Worm (Caenorhabditis elegans) whole organism, late embryonic: ENCODE data around the gene Y39E4B.13.

Source experiments
- C08G9.2 ChIP-seq: sonication (generic microtip); optimal IDR thresholded peaks from 2 replicates; lab custom pipeline; 2016; ENCODE audit warnings: mild to moderate bottlenecking, missing genetic modification characterization, moderate library complexity, missing compliant biosample characterization
- C38D4.7 ChIP-seq: fragments of 200-800 bp; sonication (Bioruptor generic); optimal IDR thresholded peaks from 2 replicates; lab custom pipeline; 2018; ENCODE audit warnings: mild to moderate bottlenecking, missing genetic modification characterization, moderate library complexity, missing compliant biosample characterization
- K02D7.2 ChIP-seq: sonication (generic microtip); optimal IDR thresholded peaks from 2 replicates; lab custom pipeline; 2017; ENCODE audit warnings: mild to moderate bottlenecking, missing genetic modification characterization, missing compliant biosample characterization
- K09A11.1 ChIP-seq: sonication (generic microtip); optimal IDR thresholded peaks from 2 replicates; lab custom pipeline; 2017; ENCODE audit warnings: antibody characterized with exemption, mild to moderate bottlenecking, missing genetic modification characterization, missing compliant biosample characterization; ENCODE audit not compliant: insufficient read depth
- T23F11.4 ChIP-seq: fragments of 200-800 bp; sonication (Bioruptor generic); optimal IDR thresholded peaks from 2 replicates; lab custom pipeline; 2018; ENCODE audit warnings: mild to moderate bottlenecking, missing genetic modification characterization, missing compliant biosample characterization
- Y22D7AL.16 ChIP-seq: sonication (generic microtip); optimal IDR thresholded peaks from 2 replicates; lab custom pipeline; 2016; ENCODE audit warnings: missing genetic modification characterization, missing compliant biosample characterization
- ahr-1 ChIP-seq: sonication (generic microtip); optimal IDR thresholded peaks from 2 replicates; lab custom pipeline; 2016; ENCODE audit warnings: missing genetic modification characterization, missing compliant biosample characterization
- ceh-14 ChIP-seq: sonication (generic microtip); optimal IDR thresholded peaks from 2 replicates; lab custom pipeline; 2016; ENCODE audit warnings: missing genotype, missing genetic modification characterization, missing compliant biosample characterization
- ceh-19 ChIP-seq: fragments of 200-800 bp; sonication (Bioruptor generic); optimal IDR thresholded peaks from 2 replicates; lab custom pipeline; 2018; ENCODE audit warnings: mild to moderate bottlenecking, missing genetic modification characterization, missing compliant biosample characterization
- ceh-30 ChIP-seq: fragments of 150-350 bp; optimal IDR thresholded peaks from 2 replicates; lab custom pipeline; 2014; ENCODE audit warnings: missing biosample characterization, missing genetic modification characterization
- ceh-45 ChIP-seq: fragments of 200-800 bp; sonication (Bioruptor generic); IDR thresholded peaks from 2 replicates; pipeline ENCODE4 v1.3.6; 2022; ENCODE audit warnings: missing genetic modification reagents, missing genetic modification characterization, missing compliant biosample characterization
- ceh-6 ChIP-seq: fragments of 200-800 bp; sonication (Bioruptor generic); optimal IDR thresholded peaks from 2 replicates; lab custom pipeline; 2018; ENCODE audit warnings: mild to moderate bottlenecking, missing genetic modification characterization, missing compliant biosample characterization
- ceh-9 ChIP-seq: sonication (generic microtip); optimal IDR thresholded peaks from 2 replicates; lab custom pipeline; 2016; ENCODE audit warnings: mild to moderate bottlenecking, missing genetic modification characterization, inconsistent platforms, missing compliant biosample characterization
- che-1 ChIP-seq: sonication (generic microtip); optimal IDR thresholded peaks from 2 replicates; lab custom pipeline; 2016; ENCODE audit warnings: mild to moderate bottlenecking, missing genetic modification characterization, missing compliant biosample characterization
- dmd-4 ChIP-seq: sonication (generic microtip); optimal IDR thresholded peaks from 2 replicates; lab custom pipeline; 2016; ENCODE audit warnings: borderline replicate concordance, missing genetic modification characterization, missing compliant biosample characterization
- dve-1 ChIP-seq: sonication (generic microtip); optimal IDR thresholded peaks from 2 replicates; lab custom pipeline; 2017; ENCODE audit warnings: antibody characterized with exemption, mild to moderate bottlenecking, missing genetic modification characterization, missing compliant biosample characterization
- elt-2 ChIP-seq: sonication (generic microtip); optimal IDR thresholded peaks from 2 replicates; lab custom pipeline; 2016; ENCODE audit warnings: missing genetic modification reagents, missing genetic modification characterization, missing compliant biosample characterization
- elt-4 ChIP-seq: sonication (generic microtip); optimal IDR thresholded peaks from 2 replicates; lab custom pipeline; 2016; ENCODE audit warnings: missing genetic modification characterization, missing compliant biosample characterization
- fax-1 ChIP-seq: sonication (generic microtip); optimal IDR thresholded peaks from 2 replicates; lab custom pipeline; 2016; ENCODE audit warnings: missing genotype, missing genetic modification characterization, missing compliant biosample characterization
- fkh-10 ChIP-seq: fragments of 150-350 bp; optimal IDR thresholded peaks from 2 replicates; lab custom pipeline; 2014; ENCODE audit warnings: missing biosample characterization, missing genetic modification reagents, missing genetic modification characterization
- hlh-30 ChIP-seq: sonication (generic microtip); optimal IDR thresholded peaks from 2 replicates; lab custom pipeline; 2017; ENCODE audit warnings: antibody characterized with exemption, missing genetic modification characterization, missing compliant biosample characterization; ENCODE audit not compliant: insufficient read depth
- lin-11 ChIP-seq: fragments of 200-800 bp; sonication (Bioruptor generic); optimal IDR thresholded peaks from 2 replicates; lab custom pipeline; 2018; ENCODE audit warnings: mild to moderate bottlenecking, missing genetic modification characterization, missing compliant biosample characterization
- madf-2 ChIP-seq: sonication (generic microtip); optimal IDR thresholded peaks from 2 replicates; lab custom pipeline; 2017; ENCODE audit warnings: missing genetic modification characterization, missing compliant biosample characterization
- nfya-1 ChIP-seq: sonication (generic microtip); optimal IDR thresholded peaks from 2 replicates; lab custom pipeline; 2017; ENCODE audit warnings: missing genetic modification characterization, mild to moderate bottlenecking, missing compliant biosample characterization, antibody characterized with exemption, moderate library complexity
- nhr-11 ChIP-seq: fragments of 150-350 bp; optimal IDR thresholded peaks from 2 replicates; lab custom pipeline; 2014; ENCODE audit warnings: missing biosample characterization, missing genetic modification characterization
- pat-9 ChIP-seq: fragments of 200-800 bp; sonication (Bioruptor generic); optimal IDR thresholded peaks from 2 replicates; lab custom pipeline; 2018; ENCODE audit warnings: mild to moderate bottlenecking, missing genetic modification characterization, moderate library complexity, missing compliant biosample characterization
- pha-4 ChIP-seq: fragments of 150-350 bp; optimal IDR thresholded peaks from 2 replicates; lab custom pipeline; 2018; ENCODE audit warnings: missing biosample characterization, missing genetic modification reagents, missing genetic modification characterization
- pqm-1 ChIP-seq: sonication (generic microtip); optimal IDR thresholded peaks from 2 replicates; lab custom pipeline; 2016; ENCODE audit warnings: missing genetic modification characterization, missing compliant biosample characterization
- pros-1 ChIP-seq: fragments of 150-350 bp; optimal IDR thresholded peaks from 2 replicates; lab custom pipeline; 2014; ENCODE audit warnings: missing biosample characterization, missing genetic modification reagents, missing genetic modification characterization
- ref-2 ChIP-seq: sonication (generic microtip); optimal IDR thresholded peaks from 2 replicates; lab custom pipeline; 2016; ENCODE audit warnings: missing genetic modification characterization, missing compliant biosample characterization
- rnt-1 ChIP-seq: sonication (generic microtip); optimal IDR thresholded peaks from 2 replicates; lab custom pipeline; 2016; ENCODE audit warnings: missing genetic modification characterization, missing compliant biosample characterization
- sdc-2 ChIP-seq: sonication (generic microtip); optimal IDR thresholded peaks from 2 replicates; lab custom pipeline; 2016; ENCODE audit warnings: missing genotype, missing genetic modification characterization, missing compliant biosample characterization
- sox-2 ChIP-seq: fragments of 200-800 bp; sonication (Bioruptor generic); IDR thresholded peaks from 2 replicates; pipeline ENCODE4 v1.3.6; 2022; ENCODE audit warnings: missing genetic modification reagents, missing genetic modification characterization, missing compliant biosample characterization
- syd-9 ChIP-seq: sonication (generic microtip); optimal IDR thresholded peaks from 2 replicates; lab custom pipeline; 2016; ENCODE audit warnings: mild to moderate bottlenecking, missing genetic modification characterization, moderate library complexity, missing compliant biosample characterization
- unc-86 ChIP-seq: sonication (generic microtip); optimal IDR thresholded peaks from 2 replicates; lab custom pipeline; 2016; ENCODE audit warnings: missing genetic modification characterization, missing compliant biosample characterization
- zip-5 ChIP-seq: sonication (generic microtip); optimal IDR thresholded peaks from 2 replicates; lab custom pipeline; 2016; ENCODE audit warnings: missing genetic modification characterization, missing compliant biosample characterization
- ztf-16 ChIP-seq: sonication (generic microtip); optimal IDR thresholded peaks from 2 replicates; lab custom pipeline; 2017; ENCODE audit warnings: missing genetic modification characterization, missing compliant biosample characterization

The Y39E4B.13 gene

DNA sequence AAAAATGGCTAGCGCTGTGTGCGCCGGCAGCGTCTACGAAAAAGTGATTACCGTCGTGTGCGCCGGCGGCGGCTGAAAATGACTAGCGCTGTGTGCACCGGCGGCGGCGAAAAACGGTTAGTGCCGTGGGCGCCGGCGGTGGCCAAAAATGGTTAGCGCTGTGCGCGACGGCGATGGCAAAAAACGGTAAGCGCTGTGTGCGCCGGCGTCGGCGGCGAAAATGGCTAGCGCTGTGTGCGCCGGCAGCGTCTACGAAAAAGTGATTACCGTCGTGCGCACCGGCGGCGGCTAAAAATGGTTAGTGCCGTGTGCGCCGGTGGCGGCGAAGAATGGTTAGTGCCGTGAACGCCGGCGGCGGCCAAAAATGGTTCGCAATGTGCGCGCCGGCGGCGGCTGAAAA lies 1.4 kb downstream of the Y39E4B.13 start:
- peak; percentile 24 for TF ChIP-seq K02D7.2 (tag; lab: Kevin White, UChicago)
- no peak for TF ChIP-seq dve-1 (tag; lab: Kevin White, UChicago)
- TF ChIP-seq, all 69 proteins: peak for 1

DNA sequence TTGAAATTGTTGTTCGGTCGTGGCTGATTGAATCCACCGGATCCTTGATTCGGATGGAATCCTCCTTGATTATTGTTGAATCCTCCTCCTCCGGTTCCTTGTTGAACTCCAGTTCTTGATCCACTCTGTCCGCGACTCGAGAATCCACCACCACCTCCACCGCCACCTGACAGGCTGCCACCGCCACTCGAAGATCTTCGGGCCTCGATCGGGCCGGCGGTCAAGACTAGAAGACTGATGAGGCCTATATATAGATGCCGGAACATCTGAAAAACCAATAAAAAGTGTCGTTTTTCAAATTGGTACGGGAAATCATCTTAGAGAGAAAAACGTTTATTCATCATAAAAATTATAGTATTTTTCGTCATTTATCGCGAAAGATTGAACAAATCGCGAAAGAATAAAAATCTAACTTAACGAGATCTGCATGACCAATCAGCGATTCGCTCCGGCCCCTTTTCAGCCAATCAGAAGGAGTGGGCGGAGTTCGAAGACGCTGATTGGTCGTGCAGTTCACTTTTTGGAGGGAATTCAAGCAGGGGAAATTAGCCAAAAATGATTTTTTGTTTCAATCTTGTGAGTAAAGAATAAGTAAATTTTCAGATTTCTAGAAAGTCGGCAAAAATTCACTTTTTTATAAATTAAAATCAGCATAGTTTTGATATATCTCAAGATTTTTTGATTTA lies 8.4 kb downstream of the Y39E4B.13 start, which contains the start of gene pqn-83:
pqn-83 (minus strand) TSS at position 272 of the 686 bp plus-strand sequence.
- TF ChIP-seq ceh-14 (tag; lab: Kevin White, UChicago) (no peak), unc-86 (tag; lab: Kevin White, UChicago) (no peak), nfya-1 (tag; lab: Kevin White, UChicago) (peak; percentile 82), madf-2 (no peak)

DNA sequence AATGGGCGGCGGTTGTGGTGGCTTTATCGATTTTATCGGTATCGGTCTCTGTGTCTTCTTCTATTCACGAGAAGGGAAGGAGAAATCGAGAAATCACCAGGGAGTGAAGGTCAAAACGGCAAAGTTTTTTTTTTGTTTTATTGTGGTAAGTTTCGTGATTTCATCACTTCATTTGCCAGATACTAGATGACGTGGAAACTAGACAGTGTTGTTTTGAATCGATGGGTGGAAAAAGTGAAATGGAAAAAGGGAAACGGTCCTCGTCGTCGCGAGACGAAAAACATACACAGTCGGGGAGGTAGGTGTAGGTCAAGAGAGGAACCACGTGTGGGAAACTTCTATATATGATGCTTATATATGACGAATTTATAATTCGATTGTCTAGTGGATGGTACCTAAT lies 10.1 kb downstream of the Y39E4B.13 start:
- TF ChIP-seq syd-9 (tag; lab: Kevin White, UChicago) (no peak), elt-2 (no peak), sox-2 (no peak), nhr-11 (tag; lab: Kevin White, UChicago) (no peak), C08G9.2 (no peak), ztf-16 (no peak), C38D4.7 (no peak), ceh-30 (tag; lab: Kevin White, UChicago) (no peak), ceh-6 (GFP tag; lab: Kevin White, UChicago) (no peak), elt-4 (tag; lab: Kevin White, UChicago) (no peak), ref-2 (tag; lab: Kevin White, UChicago) (no peak), fax-1 (no peak), lin-11 (tag; lab: Kevin White, UChicago) (no peak), dmd-4 (tag; lab: Kevin White, UChicago) (no peak)

DNA sequence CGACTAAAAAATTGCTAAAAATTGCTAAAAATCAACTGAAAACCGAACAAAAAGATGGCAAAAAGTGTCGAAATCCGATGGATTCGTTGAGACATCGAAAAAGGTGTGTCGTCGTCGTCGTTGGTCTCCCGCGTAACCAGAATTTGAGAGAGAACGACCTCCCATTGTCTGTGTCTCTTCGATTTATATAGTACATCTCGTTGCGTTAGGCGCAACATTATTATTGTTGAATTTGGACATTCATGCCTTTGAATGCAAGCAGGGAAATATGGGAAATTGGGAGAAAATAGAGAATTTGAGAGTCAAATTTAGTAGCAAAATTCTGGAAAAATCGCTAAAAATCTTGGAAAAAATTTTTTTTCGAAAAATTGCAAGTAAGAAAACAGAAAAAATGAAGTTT lies 13.1 kb downstream of the Y39E4B.13 start:
- TF ChIP-seq pha-4 (tag; lab: Kevin White, UChicago) (no peak), rnt-1 (no peak), sdc-2 (tag; lab: Kevin White, UChicago) (no peak), ahr-1 (tag; lab: Kevin White, UChicago) (no peak), K02D7.2 (tag; lab: Kevin White, UChicago) (no peak), ceh-45 (GFP tag; lab: Robert Waterston, UW) (no peak), pat-9 (no peak), ceh-19 (GFP tag; lab: Kevin White, UChicago) (no peak), fkh-10 (GFP tag; lab: Kevin White, UChicago) (no peak), T23F11.4 (GFP tag; lab: Kevin White, UChicago) (no peak), pqm-1 (tag; lab: Kevin White, UChicago) (no peak), K09A11.1 (tag; lab: Kevin White, UChicago) (no peak), zip-5 (no peak), ztf-16 (no peak), Y22D7AL.16 (no peak), ceh-9 (no peak)

DNA sequence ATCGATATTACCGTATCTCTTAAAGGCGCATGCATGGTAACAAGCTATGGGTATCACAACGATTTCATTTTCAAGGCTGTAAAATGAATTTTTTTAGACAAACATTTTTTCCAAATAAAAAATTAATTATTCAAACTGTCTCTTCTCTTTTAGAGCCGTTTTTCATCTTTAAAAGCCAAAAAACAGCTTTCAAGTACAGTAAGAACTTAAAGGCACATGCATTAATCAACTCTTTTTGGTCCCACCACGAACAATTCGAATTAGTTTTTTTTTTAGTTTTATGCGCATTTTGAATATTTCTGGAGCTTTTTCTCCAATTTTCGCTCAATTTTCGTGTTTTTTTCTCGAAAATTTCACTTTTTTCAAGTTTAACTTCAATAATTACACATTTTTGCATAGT lies 13.5 kb downstream of the Y39E4B.13 start:
- TF ChIP-seq hlh-30 (tag; lab: Kevin White, UChicago) (no peak), pros-1 (tag; lab: Kevin White, UChicago) (no peak), che-1 (tag; lab: Kevin White, UChicago) (no peak), nfya-1 (tag; lab: Kevin White, UChicago) (no peak), pqm-1 (tag; lab: Kevin White, UChicago) (no peak), sdc-2 (tag; lab: Kevin White, UChicago) (no peak), sox-2 (no peak)
